Worm (Caenorhabditis elegans): Measurements from ENCODE around the gene F31B12.4.
A peak's percentile ranks its signal among the peaks of the same experiment; 100 is the strongest.

DNA sequence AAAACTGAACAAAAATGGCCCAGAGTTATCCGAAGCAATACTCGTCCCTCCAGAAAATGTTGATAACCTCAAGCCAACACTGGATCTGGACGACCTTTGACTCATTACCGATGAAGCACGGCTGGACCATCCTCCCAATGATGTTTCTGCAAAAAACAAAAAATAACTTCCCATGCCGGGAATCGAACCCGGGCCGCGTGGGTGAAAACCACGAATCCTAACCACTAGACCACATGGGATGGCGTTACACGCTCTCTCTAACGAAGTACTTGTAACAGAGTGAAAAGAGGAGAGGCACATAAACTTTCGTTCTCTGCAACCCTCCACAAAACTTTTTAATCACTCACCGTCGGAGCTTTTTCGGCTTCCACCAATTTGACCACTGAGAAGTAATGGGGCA, 16.6 kb downstream of the F31B12.4 start:
- TF ChIP-seq ekl-4 (GFP tag; IDR thresholded peaks at IDR 0.05) (peak; percentile 63), ztf-3 (GFP tag; optimal IDR thresholded peaks at IDR 0.05) (peak; percentile 5), mel-28 (tag; optimal IDR thresholded peaks at IDR 0.05; ENCODE audit: borderline replicate concordance) (no peak), unc-62 (GFP tag; optimal IDR thresholded peaks at IDR 0.05) (no peak), lin-54 (GFP tag; optimal IDR thresholded peaks at IDR 0.05) (no peak), chd-7 (tag; optimal IDR thresholded peaks at IDR 0.05) (peak; percentile 31), egl-18 (GFP tag; IDR thresholded peaks at IDR 0.05) (no peak), atf-7 (tag; optimal IDR thresholded peaks at IDR 0.05) (peak; percentile 29), snpc-4 (GFP tag; optimal IDR thresholded peaks at IDR 0.05) (no peak), snpc-4 (tag; optimal IDR thresholded peaks at IDR 0.05) (no peak), fkh-3 (tag; optimal IDR thresholded peaks at IDR 0.05) (no peak), unc-130 (GFP tag; optimal IDR thresholded peaks at IDR 0.05) (no peak), somi-1 (GFP tag; optimal IDR thresholded peaks at IDR 0.05) (peak; percentile 32), ceh-27 (GFP tag; optimal IDR thresholded peaks at IDR 0.05) (peak; percentile 63)
